Worm (Caenorhabditis elegans) whole organism, L3 larva: ENCODE measurements around the gene let-653.

Experiments used
- R02D3.7 ChIP-seq: fragments of 150-350 bp; optimal IDR thresholded peaks from 2 replicates; lab custom pipeline; 2014; ENCODE audit warnings: missing biosample characterization, missing genetic modification characterization
- ama-1 ChIP-seq: fragments of 150-350 bp; optimal IDR thresholded peaks from 2 replicates; lab custom pipeline; 2018
- ceh-16 ChIP-seq: sonication (generic microtip); optimal IDR thresholded peaks from 2 replicates; lab custom pipeline; 2017; ENCODE audit warnings: missing biosample characterization, missing genetic modification characterization
- ceh-28 ChIP-seq: fragments of 150-350 bp; optimal IDR thresholded peaks from 2 replicates; lab custom pipeline; 2014; ENCODE audit warnings: missing biosample characterization, missing genetic modification reagents, missing genetic modification characterization
- daf-12 ChIP-seq: fragments of 150-350 bp; optimal IDR thresholded peaks from 2 replicates; lab custom pipeline; 2014; ENCODE audit warnings: missing biosample characterization, missing genetic modification reagents, missing genetic modification characterization
- egl-27 ChIP-seq: sonication (generic microtip); optimal IDR thresholded peaks from 4 replicates; lab custom pipeline; 2017; ENCODE audit warnings: missing biosample characterization, missing genetic modification reagents, missing genetic modification characterization
- egl-5 ChIP-seq: fragments of 150-350 bp; optimal IDR thresholded peaks from 2 replicates; lab custom pipeline; 2017; ENCODE audit warnings: missing biosample characterization, missing genetic modification reagents, missing genetic modification characterization, inconsistent platforms
- elt-1 ChIP-seq: fragments of 150-350 bp; optimal IDR thresholded peaks from 2 replicates; lab custom pipeline; 2014; ENCODE audit warnings: missing biosample characterization, missing genetic modification characterization
- elt-2 ChIP-seq: sonication (generic microtip); optimal IDR thresholded peaks from 2 replicates; lab custom pipeline; 2016; ENCODE audit warnings: missing genetic modification reagents, mild to moderate bottlenecking, missing genetic modification characterization, missing compliant biosample characterization
- elt-3 ChIP-seq, 3 experiments: fragments of 150-350 bp in 1 of 3; sonication (generic microtip) in 2 of 3; optimal IDR thresholded peaks; 2 replicates in 2 of 3; 4 replicates in 1 of 3; lab custom pipeline; 2014 to 2017; ENCODE audit warnings: missing biosample characterization in 3 of 3, missing genetic modification characterization in 3 of 3
- fkh-10 ChIP-seq: sonication (generic microtip); optimal IDR thresholded peaks from 2 replicates; lab custom pipeline; 2017; ENCODE audit warnings: missing biosample characterization, missing genetic modification reagents, missing genetic modification characterization
- fkh-2 ChIP-seq: fragments of 150-350 bp; optimal IDR thresholded peaks from 2 replicates; lab custom pipeline; 2014; ENCODE audit warnings: missing biosample characterization, missing genetic modification reagents, missing genetic modification characterization
- fos-1 ChIP-seq: fragments of 150-350 bp; optimal IDR thresholded peaks from 2 replicates; lab custom pipeline; 2014; ENCODE audit warnings: missing biosample characterization, missing genetic modification characterization
- jun-1 ChIP-seq: fragments of 150-350 bp; optimal IDR thresholded peaks from 2 replicates; lab custom pipeline; 2014; ENCODE audit warnings: missing biosample characterization, missing genetic modification reagents, missing genetic modification characterization
- lin-39 ChIP-seq: fragments of 150-350 bp; optimal IDR thresholded peaks from 2 replicates; lab custom pipeline; 2018; ENCODE audit warnings: missing biosample characterization, missing genetic modification reagents, missing genetic modification characterization
- mdl-1 ChIP-seq: fragments of 150-350 bp; optimal IDR thresholded peaks from 2 replicates; lab custom pipeline; 2014; ENCODE audit warnings: missing biosample characterization, missing genetic modification characterization
- nfya-1 ChIP-seq: sonication (generic microtip); optimal IDR thresholded peaks from 2 replicates; lab custom pipeline; 2017; ENCODE audit warnings: missing genetic modification characterization, mild to moderate bottlenecking, missing compliant biosample characterization, antibody characterized with exemption, moderate library complexity; ENCODE audit not compliant: insufficient read depth
- nhr-11 ChIP-seq: fragments of 150-350 bp; optimal IDR thresholded peaks from 2 replicates; lab custom pipeline; 2014; ENCODE audit warnings: missing biosample characterization, missing genetic modification characterization
- nhr-23 ChIP-seq: fragments of 150-350 bp; optimal IDR thresholded peaks from 2 replicates; lab custom pipeline; 2014; ENCODE audit warnings: missing biosample characterization, missing genetic modification reagents, missing genetic modification characterization
- nhr-25 ChIP-seq: sonication (generic microtip); optimal IDR thresholded peaks from 2 replicates; lab custom pipeline; 2017; ENCODE audit warnings: missing biosample characterization, missing genetic modification characterization
- nhr-28 ChIP-seq: fragments of 150-350 bp; optimal IDR thresholded peaks from 2 replicates; lab custom pipeline; 2014; ENCODE audit warnings: missing biosample characterization, missing genetic modification characterization
- nhr-43 ChIP-seq: sonication (generic microtip); optimal IDR thresholded peaks from 2 replicates; lab custom pipeline; 2016; ENCODE audit warnings: mild to moderate bottlenecking, missing genetic modification characterization, missing compliant biosample characterization; ENCODE audit not compliant: poor library complexity, severe bottlenecking
- nhr-67 ChIP-seq: fragments of 150-350 bp; optimal IDR thresholded peaks from 2 replicates; lab custom pipeline; 2014; ENCODE audit warnings: missing biosample characterization, missing genetic modification characterization
- nhr-77 ChIP-seq: fragments of 150-350 bp; optimal IDR thresholded peaks from 2 replicates; lab custom pipeline; 2014; ENCODE audit warnings: missing biosample characterization, missing genetic modification characterization
- pha-4 ChIP-seq: fragments of 150-350 bp; optimal IDR thresholded peaks from 2 replicates; lab custom pipeline; 2014; ENCODE audit warnings: missing biosample characterization, missing genetic modification reagents, missing genetic modification characterization
- pqm-1 ChIP-seq: fragments of 150-350 bp; optimal IDR thresholded peaks from 2 replicates; lab custom pipeline; 2017; ENCODE audit warnings: missing biosample characterization, missing genetic modification characterization, inconsistent platforms
- sea-2 ChIP-seq: fragments of 150-350 bp; sonication (generic microtip); optimal IDR thresholded peaks from 4 replicates; lab custom pipeline; 2014; ENCODE audit warnings: missing biosample characterization, missing genetic modification reagents, missing genetic modification characterization
- skn-1 ChIP-seq: fragments of 150-350 bp; optimal IDR thresholded peaks from 2 replicates; lab custom pipeline; 2014; ENCODE audit warnings: missing biosample characterization, missing genetic modification characterization
- tbx-2 ChIP-seq: sonication (generic microtip); optimal IDR thresholded peaks from 2 replicates; lab custom pipeline; 2016; ENCODE audit warnings: mild to moderate bottlenecking, missing genetic modification characterization, missing compliant biosample characterization
- unc-62 ChIP-seq: fragments of 150-350 bp; sonication (generic microtip); optimal IDR thresholded peaks from 4 replicates; lab custom pipeline; 2014; ENCODE audit warnings: missing biosample characterization, missing genetic modification reagents, missing genetic modification characterization
- ztf-11 ChIP-seq: fragments of 150-350 bp; optimal IDR thresholded peaks from 2 replicates; lab custom pipeline; 2014; ENCODE audit warnings: missing biosample characterization, missing genetic modification characterization
- ztf-4 ChIP-seq: fragments of 150-350 bp; optimal IDR thresholded peaks from 2 replicates; lab custom pipeline; 2014; ENCODE audit warnings: missing biosample characterization, missing genetic modification characterization

Gene let-653

ce11 chrIV:11878249-11878648 is 7.2 kb upstream of the let-653 start, which contains the start of gene cutl-27:
cutl-27 (plus strand) TSS chrIV:11878549.
- TF ChIP-seq pha-4 (tag; lab: Kevin White, UChicago) (no peak), fkh-10 (GFP tag; lab: Kevin White, UChicago) (no peak), skn-1 (tag; lab: Kevin White, UChicago) (no peak), R02D3.7 (tag; lab: Kevin White, UChicago) (no peak), daf-12 (tag; lab: Kevin White, UChicago) (no peak), nhr-28 (no peak), ztf-11 (tag; lab: Kevin White, UChicago) (no peak), elt-1 (tag; lab: Kevin White, UChicago) (no peak), fos-1 (no peak), egl-27 (tag; lab: Kevin White, UChicago) (no peak), pqm-1 (tag; lab: Kevin White, UChicago) (no peak), egl-5 (tag; lab: Kevin White, UChicago) (no peak), ama-1 (lab: Kevin White, UChicago) (no peak), jun-1 (tag; lab: Kevin White, UChicago) (no peak), unc-62 (no peak)
- TF ChIP-seq, all 47 proteins: peak for 0

ce11 chrIV:11882534-11882933 is 2.9 kb upstream of the let-653 start:
- peak; percentile 71 for TF ChIP-seq nhr-23 (tag; lab: Kevin White, UChicago)
- TF ChIP-seq elt-1 (tag; lab: Kevin White, UChicago), result peak; percentile 77
- no peak for TF ChIP-seq nhr-11 (tag; lab: Kevin White, UChicago)

- TF ChIP-seq fkh-2 (tag; lab: Kevin White, UChicago), result no peak
- no peak for TF ChIP-seq R02D3.7 (tag; lab: Kevin White, UChicago)
- TF ChIP-seq nhr-77 (tag; lab: Kevin White, UChicago), result no peak
- peak; percentile 45 for TF ChIP-seq nhr-43
- no peak for TF ChIP-seq ztf-4 (tag; lab: Kevin White, UChicago)
- TF ChIP-seq elt-1 (tag; lab: Kevin White, UChicago), result no peak
- TF ChIP-seq lin-39, result no peak
- TF ChIP-seq nhr-23 (tag; lab: Kevin White, UChicago), result peak; percentile 92
- no peak for TF ChIP-seq fkh-10 (GFP tag; lab: Kevin White, UChicago)
- no peak for TF ChIP-seq nhr-67
- no peak for TF ChIP-seq daf-12 (tag; lab: Kevin White, UChicago)
- peak; percentile 44 for TF ChIP-seq nhr-25 (tag; lab: Kevin White, UChicago)
- TF ChIP-seq ceh-16 (tag; lab: Kevin White, UChicago), result no peak
- TF ChIP-seq pqm-1 (tag; lab: Kevin White, UChicago), result no peak
- TF ChIP-seq, all 47 proteins: peak for 3
These were observed 1.9 kb upstream of the let-653 start for ce11 chrIV:11883478-11883877.

ce11 chrIV:11892545-11892944 is 7.1 kb downstream of the let-653 start:
- TF ChIP-seq nhr-11 (tag; lab: Kevin White, UChicago) (no peak), pha-4 (tag; lab: Kevin White, UChicago) (no peak), egl-5 (tag; lab: Kevin White, UChicago) (no peak), fkh-2 (tag; lab: Kevin White, UChicago) (no peak), elt-1 (tag; lab: Kevin White, UChicago) (no peak), jun-1 (tag; lab: Kevin White, UChicago) (no peak), ama-1 (lab: Kevin White, UChicago) (no peak), lin-39 (no peak), nhr-25 (tag; lab: Kevin White, UChicago) (no peak), fkh-10 (GFP tag; lab: Kevin White, UChicago) (no peak), mdl-1 (tag; lab: Kevin White, UChicago) (no peak)
- TF ChIP-seq, all 47 proteins: peak for 0

- no peak for TF ChIP-seq ztf-4 (tag; lab: Kevin White, UChicago)
- no peak for TF ChIP-seq ceh-28 (tag; lab: Kevin White, UChicago)
- TF ChIP-seq lin-39, result no peak
- no peak for TF ChIP-seq elt-2 (tag; lab: Kevin White, UChicago)
- TF ChIP-seq, all 47 proteins: peak for 0
These were observed 7.9 kb downstream of the let-653 start for ce11 chrIV:11893336-11893735.

- TF ChIP-seq tbx-2 (tag; lab: Kevin White, UChicago) (no peak), nhr-43 (peak; percentile 93), mdl-1 (tag; lab: Kevin White, UChicago) (no peak), elt-2 (tag; lab: Kevin White, UChicago) (peak; percentile 13), elt-3 (tag; optimal IDR thresholded peaks at IDR 0.05; lab: Kevin White, UChicago) (peak in 2 of 3 experiments; percentile 28 to 36), sea-2 (GFP tag; lab: Kevin White, UChicago) (no peak), nhr-25 (tag; lab: Kevin White, UChicago) (peak; percentile 47), pqm-1 (tag; lab: Kevin White, UChicago) (peak; percentile 48), nhr-23 (tag; lab: Kevin White, UChicago) (peak; percentile 74), nfya-1 (tag; lab: Kevin White, UChicago) (peak; percentile 47)
These were observed 12.3 kb downstream of the let-653 start for ce11 chrIV:11897710-11898109.
